Worm (Caenorhabditis elegans) whole organism, young adult: ENCODE results near the gene C29F7.3.

ENCODE experiments used
- B0261.1 ChIP-seq: sonication (generic microtip); optimal IDR thresholded peaks from 2 replicates; lab custom pipeline; 2016; ENCODE audit warnings: mild to moderate bottlenecking, missing genetic modification characterization, moderate library complexity, missing compliant biosample characterization
- F10E7.11 ChIP-seq: sonication (generic microtip); optimal IDR thresholded peaks from 2 replicates; lab custom pipeline; 2017; ENCODE audit warnings: mild to moderate bottlenecking, missing genetic modification characterization, moderate library complexity, missing compliant biosample characterization
- F23B12.7 ChIP-seq: sonication (generic microtip); optimal IDR thresholded peaks from 2 replicates; lab custom pipeline; 2017; ENCODE audit warnings: missing genetic modification characterization, mild to moderate bottlenecking, missing compliant biosample characterization, antibody characterized with exemption, moderate library complexity; ENCODE audit not compliant: insufficient read depth
- F37B4.10 ChIP-seq: fragments of 200-800 bp; sonication (Bioruptor generic); IDR thresholded peaks from 2 replicates; pipeline ENCODE4 v1.3.6; 2022; ENCODE audit warnings: missing genetic modification characterization, missing compliant biosample characterization
- F39B2.1 ChIP-seq: fragments of 200-800 bp; sonication (Bioruptor generic); IDR thresholded peaks from 2 replicates; pipeline ENCODE4 v1.3.6; 2022; ENCODE audit warnings: missing genetic modification reagents, missing genetic modification characterization, missing compliant biosample characterization
- K11D2.4 ChIP-seq: fragments of 200-800 bp; sonication (Bioruptor generic); IDR thresholded peaks from 2 replicates; pipeline ENCODE4 v1.3.6; 2022; ENCODE audit warnings: missing genetic modification reagents, missing genetic modification characterization, missing compliant biosample characterization
- K12H6.12 ChIP-seq: fragments of 200-800 bp; sonication (Bioruptor generic); optimal IDR thresholded peaks from 2 replicates; lab custom pipeline; 2018; ENCODE audit warnings: mild to moderate bottlenecking, missing genetic modification characterization, missing compliant biosample characterization
- Y53F4B.3 ChIP-seq: fragments of 200-800 bp; sonication (Bioruptor generic); IDR thresholded peaks from 2 replicates; pipeline ENCODE4 v1.3.6; 2022; ENCODE audit warnings: missing genetic modification reagents, missing genetic modification characterization, missing compliant biosample characterization
- Y95B8A.8 ChIP-seq: fragments of 200-800 bp; sonication (Bioruptor generic); IDR thresholded peaks from 2 replicates; pipeline ENCODE4 v1.3.6; 2022; ENCODE audit warnings: missing genetic modification reagents, missing genetic modification characterization, missing compliant biosample characterization
- ZK185.1 ChIP-seq: sonication (generic microtip); optimal IDR thresholded peaks from 2 replicates; lab custom pipeline; 2016; ENCODE audit warnings: mild to moderate bottlenecking, missing genetic modification characterization, missing compliant biosample characterization; ENCODE audit not compliant: poor library complexity, severe bottlenecking
- akir-1 ChIP-seq: fragments of 200-800 bp; sonication (Bioruptor generic); optimal IDR thresholded peaks from 2 replicates; lab custom pipeline; 2018; ENCODE audit warnings: mild to moderate bottlenecking, missing genetic modification characterization, moderate library complexity, missing compliant biosample characterization
- attf-3 ChIP-seq: fragments of 200-800 bp; sonication (Bioruptor generic); conservative IDR thresholded peaks from 2 replicates; pipeline ENCODE4 v1.3.6; 2022; ENCODE audit warnings: missing genetic modification reagents, missing genetic modification characterization, missing compliant biosample characterization
- attf-5 ChIP-seq: fragments of 200-800 bp; sonication (Bioruptor generic); optimal IDR thresholded peaks from 2 replicates; lab custom pipeline; 2018; ENCODE audit warnings: mild to moderate bottlenecking, missing genetic modification characterization, missing compliant biosample characterization
- bed-2 ChIP-seq: fragments of 200-800 bp; sonication (Bioruptor generic); IDR thresholded peaks from 2 replicates; pipeline ENCODE4 v1.3.6; 2022; ENCODE audit warnings: missing genetic modification reagents, missing genetic modification characterization, missing compliant biosample characterization
- cebp-1 ChIP-seq, 2 experiments: fragments of 200-800 bp in 1 of 2; sonication (Bioruptor generic) in 1 of 2; sonication (generic microtip) in 1 of 2; IDR thresholded peaks in 1 of 2; optimal IDR thresholded peaks in 1 of 2; 2 replicates each; pipeline versions ENCODE4 v1.3.6 to Lab custom; 2017 to 2022; ENCODE audit warnings: missing compliant biosample characterization in 2 of 2, missing genetic modification characterization in 2 of 2, mild to moderate bottlenecking in 1 of 2, missing genetic modification reagents in 1 of 2, moderate library complexity in 1 of 2
- ceh-100 ChIP-seq: fragments of 200-800 bp; sonication (Bioruptor generic); IDR thresholded peaks from 2 replicates; pipeline ENCODE4 v1.3.6; 2022; ENCODE audit warnings: missing genetic modification reagents, missing genetic modification characterization, missing compliant biosample characterization
- die-1 ChIP-seq: sonication (generic microtip); optimal IDR thresholded peaks from 2 replicates; lab custom pipeline; 2016; ENCODE audit warnings: missing genotype, mild to moderate bottlenecking, missing genetic modification characterization, missing compliant biosample characterization
- dpl-1 ChIP-seq: fragments of 150-350 bp; optimal IDR thresholded peaks from 2 replicates; lab custom pipeline; 2014; ENCODE audit warnings: missing biosample characterization, missing genetic modification reagents, missing genetic modification characterization
- efl-1 ChIP-seq: fragments of 150-350 bp; optimal IDR thresholded peaks from 2 replicates; lab custom pipeline; 2014; ENCODE audit warnings: missing biosample characterization, missing genetic modification reagents, missing genetic modification characterization
- egl-18 ChIP-seq: fragments of 200-800 bp; sonication (Bioruptor generic); IDR thresholded peaks from 2 replicates; pipeline ENCODE4 v1.3.6; 2022; ENCODE audit warnings: missing genetic modification reagents, missing genetic modification characterization, missing compliant biosample characterization
- egl-44 ChIP-seq: fragments of 200-800 bp; sonication (Bioruptor generic); IDR thresholded peaks from 2 replicates; pipeline ENCODE4 v1.3.6; 2022; ENCODE audit warnings: missing genetic modification reagents, missing genetic modification characterization, missing compliant biosample characterization
- ekl-4 ChIP-seq: fragments of 200-800 bp; sonication (Bioruptor generic); IDR thresholded peaks from 2 replicates; pipeline ENCODE4 v1.3.6; 2022; ENCODE audit warnings: missing genetic modification reagents, missing genetic modification characterization, missing compliant biosample characterization
- hlh-26 ChIP-seq: fragments of 200-800 bp; sonication (Bioruptor generic); conservative IDR thresholded peaks from 2 replicates; pipeline ENCODE4 v1.3.6; 2022; ENCODE audit warnings: missing genetic modification reagents, missing genetic modification characterization, missing compliant biosample characterization
- lin-40 ChIP-seq: sonication (generic microtip); optimal IDR thresholded peaks from 2 replicates; lab custom pipeline; 2016; ENCODE audit warnings: missing genetic modification characterization, mild to moderate bottlenecking, missing compliant biosample characterization, missing genotype, missing genetic modification reagents
- madf-6 ChIP-seq: fragments of 200-800 bp; sonication (Bioruptor generic); IDR thresholded peaks from 2 replicates; pipeline ENCODE4 v1.3.6; 2022; ENCODE audit warnings: missing genetic modification reagents, missing genetic modification characterization, missing compliant biosample characterization
- nhr-179 ChIP-seq: sonication (generic microtip); optimal IDR thresholded peaks from 2 replicates; lab custom pipeline; 2016; ENCODE audit warnings: mild to moderate bottlenecking, missing genetic modification characterization, missing compliant biosample characterization
- nhr-27 ChIP-seq: fragments of 200-800 bp; sonication (Bioruptor generic); optimal IDR thresholded peaks from 2 replicates; lab custom pipeline; 2018; ENCODE audit warnings: mild to moderate bottlenecking, missing genetic modification characterization, moderate library complexity, missing compliant biosample characterization
- nhr-80 ChIP-seq: sonication (generic microtip); optimal IDR thresholded peaks from 2 replicates; lab custom pipeline; 2016; ENCODE audit warnings: missing genetic modification characterization, missing compliant biosample characterization
- pbrm-1 ChIP-seq: fragments of 200-800 bp; sonication (Bioruptor generic); IDR thresholded peaks from 2 replicates; pipeline ENCODE4 v1.3.6; 2022; ENCODE audit warnings: missing genetic modification reagents, missing genetic modification characterization, missing compliant biosample characterization
- pha-4 ChIP-seq: fragments of 150-350 bp; sonication (generic microtip); optimal IDR thresholded peaks from 2 replicates; lab custom pipeline; 2014; ENCODE audit warnings: missing biosample characterization, missing genetic modification reagents, missing genetic modification characterization
- rec-8 ChIP-seq, 2 experiments: sonication (generic microtip); optimal IDR thresholded peaks; 2 replicates each; lab custom pipeline; 2016; ENCODE audit warnings: mild to moderate bottlenecking in 2 of 2, missing genetic modification characterization in 2 of 2, missing genetic modification reagents in 2 of 2, missing genotype in 2 of 2, missing biosample characterization in 1 of 2, missing compliant biosample characterization in 1 of 2, moderate library complexity in 1 of 2
- repo-1 ChIP-seq: sonication (generic microtip); optimal IDR thresholded peaks from 2 replicates; lab custom pipeline; 2017; ENCODE audit warnings: mild to moderate bottlenecking, missing genetic modification characterization, missing compliant biosample characterization
- sea-2 ChIP-seq: fragments of 200-800 bp; sonication (Bioruptor generic); IDR thresholded peaks from 2 replicates; pipeline ENCODE4 v1.3.6; 2022; ENCODE audit warnings: missing genetic modification characterization, missing compliant biosample characterization
- snpc-1.3 ChIP-seq: sonication (generic microtip); optimal IDR thresholded peaks from 2 replicates; lab custom pipeline; 2017; ENCODE audit warnings: missing genetic modification characterization, mild to moderate bottlenecking, missing compliant biosample characterization, antibody characterized with exemption, moderate library complexity, missing genotype, missing genetic modification reagents; ENCODE audit not compliant: insufficient read depth
- tbx-9 ChIP-seq: sonication (generic microtip); optimal IDR thresholded peaks from 2 replicates; lab custom pipeline; 2016; ENCODE audit warnings: borderline replicate concordance, missing genetic modification characterization, inconsistent platforms, missing compliant biosample characterization
- tlf-1 ChIP-seq: fragments of 200-800 bp; sonication (Bioruptor generic); optimal IDR thresholded peaks from 2 replicates; lab custom pipeline; 2018; ENCODE audit warnings: mild to moderate bottlenecking, missing genetic modification characterization, missing compliant biosample characterization
- unc-62 ChIP-seq: fragments of 150-350 bp; optimal IDR thresholded peaks from 2 replicates; lab custom pipeline; 2014; ENCODE audit warnings: missing biosample characterization, missing genetic modification reagents, missing genetic modification characterization
- ztf-25 ChIP-seq: fragments of 200-800 bp; sonication (Bioruptor generic); IDR thresholded peaks from 2 replicates; pipeline ENCODE4 v1.3.6; 2022; ENCODE audit warnings: missing genetic modification reagents, missing genetic modification characterization, missing compliant biosample characterization
- ztf-28 ChIP-seq: fragments of 200-800 bp; sonication (Bioruptor generic); IDR thresholded peaks from 2 replicates; pipeline ENCODE4 v1.3.6; 2022; ENCODE audit warnings: missing genetic modification reagents, missing genetic modification characterization, missing compliant biosample characterization

The C29F7.3 gene

ce11 chrX:13463793-13464192 lies 44.1 kb upstream of the C29F7.3 start, which contains the start of gene F02D10.2:
Gene F02D10.2, minus strand, starts transcription at chrX:13463893.
- no peak for TF ChIP-seq akir-1 (GFP tag; lab: Kevin White, UChicago)
- TF ChIP-seq F37B4.10: no peak
- no peak for TF ChIP-seq tlf-1 (GFP tag; lab: Kevin White, UChicago)
- no peak for TF ChIP-seq nhr-80
- no peak for TF ChIP-seq ceh-100 (GFP tag; lab: Robert Waterston, UW)
- TF ChIP-seq efl-1: no peak

ce11 chrX:13462519-13462918 lies 42.8 kb upstream of the C29F7.3 start, which contains the start of gene F02D10.3:
Gene F02D10.3, minus strand, starts transcription at chrX:13462619.
- no peak for TF ChIP-seq nhr-80
- TF ChIP-seq B0261.1 (tag; lab: Kevin White, UChicago): no peak
- TF ChIP-seq pbrm-1 (GFP tag; lab: Robert Waterston, UW): no peak

ce11 chrX:13456442-13456841 lies 36.7 kb upstream of the C29F7.3 start, which contains the start of gene flr-1:
Gene flr-1, minus strand, starts transcription at chrX:13456542.
- TF ChIP-seq F39B2.1 (no peak), cebp-1 (GFP tag; IDR thresholded peaks at IDR 0.05; lab: Robert Waterston, UW) (no peak), cebp-1 (tag; optimal IDR thresholded peaks at IDR 0.05; lab: Kevin White, UChicago) (no peak), B0261.1 (tag; lab: Kevin White, UChicago) (no peak), attf-3 (GFP tag; lab: Robert Waterston, UW) (no peak), lin-40 (tag; lab: Kevin White, UChicago) (no peak), Y53F4B.3 (GFP tag; lab: Robert Waterston, UW) (no peak), Y95B8A.8 (GFP tag; lab: Robert Waterston, UW) (no peak), K12H6.12 (tag; lab: Kevin White, UChicago) (no peak), madf-6 (GFP tag; lab: Robert Waterston, UW) (no peak), pha-4 (tag; lab: Kevin White, UChicago) (no peak), dpl-1 (GFP tag; lab: Kevin White, UChicago) (no peak), egl-44 (GFP tag; lab: Robert Waterston, UW) (no peak), tlf-1 (GFP tag; lab: Kevin White, UChicago) (no peak), die-1 (tag; lab: Kevin White, UChicago) (no peak), ekl-4 (no peak)
- TF ChIP-seq, all 124 proteins: peak for 0

- TF ChIP-seq unc-62 (no peak), efl-1 (peak; percentile 14), hlh-26 (GFP tag; lab: Robert Waterston, UW) (no peak), repo-1 (tag; lab: Kevin White, UChicago) (no peak), tbx-9 (tag; lab: Kevin White, UChicago) (no peak)
Measured at ce11 chrX:13451578-13451977, 31.8 kb upstream of the C29F7.3 start, which contains the start of gene F02D10.6. Gene F02D10.6, minus strand, starts transcription at chrX:13451678.

DNA sequence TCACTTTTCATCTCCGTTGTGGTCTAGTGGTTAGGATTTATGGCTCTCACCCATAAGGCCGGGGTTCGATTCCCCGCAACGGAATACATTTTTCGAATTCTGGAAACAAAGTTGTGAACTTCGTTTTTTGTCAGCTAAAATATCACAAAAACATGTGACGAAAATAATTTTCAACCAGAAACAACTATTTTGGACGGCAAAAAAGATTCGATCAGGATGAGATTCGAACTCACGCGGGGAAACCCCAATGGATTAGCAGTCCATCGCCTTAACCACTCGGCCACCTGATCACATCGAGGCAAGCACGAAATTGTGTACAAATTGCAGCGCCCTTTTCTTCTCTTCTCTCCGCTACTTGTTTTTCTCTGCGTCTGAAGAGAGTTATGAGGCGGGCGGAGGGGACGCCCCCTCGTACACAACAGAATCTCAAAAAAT lies 28.9 kb upstream of the C29F7.3 start:
- TF ChIP-seq tbx-9 (tag; lab: Kevin White, UChicago) (peak; percentile 15), rec-8 (tag; optimal IDR thresholded peaks at IDR 0.05; lab: Kevin White, UChicago) (peak; percentile 77 to 79), ztf-28 (GFP tag; lab: Robert Waterston, UW) (0 out of 2 replicates have a peak, but pooled peaks have one; percentile 21), F10E7.11 (peak; percentile 64), die-1 (tag; lab: Kevin White, UChicago) (peak; percentile 95), F23B12.7 (peak; percentile 80), sea-2 (peak; percentile 55; the same call in 1 of the 2 replicates), snpc-1.3 (tag; lab: Kevin White, UChicago) (peak; percentile 73), nhr-179 (peak; percentile 71), nhr-27 (tag; lab: Kevin White, UChicago) (peak; percentile 51), ZK185.1 (tag; lab: Kevin White, UChicago) (peak; percentile 76), K11D2.4 (GFP tag; lab: Robert Waterston, UW) (peak; percentile 72; the same call in 1 of the 2 replicates), lin-40 (tag; lab: Kevin White, UChicago) (peak; percentile 87), K12H6.12 (tag; lab: Kevin White, UChicago) (peak; percentile 69), bed-2 (0 out of 2 replicates have a peak, but pooled peaks have one; percentile 7), ztf-25 (0 out of 2 replicates have a peak, but pooled peaks have one; percentile 55), attf-5 (peak; percentile 74), egl-18 (peak; percentile 76)
